Worm (Caenorhabditis elegans) whole organism, late embryonic: ENCODE results near the gene nsy-7.

Experiments
- K02D7.2 ChIP-seq: sonication (generic microtip); optimal IDR thresholded peaks from 2 replicates; lab custom pipeline; 2017; ENCODE audit warnings: mild to moderate bottlenecking, missing genetic modification characterization, missing compliant biosample characterization
- K09A11.1 ChIP-seq: sonication (generic microtip); optimal IDR thresholded peaks from 2 replicates; lab custom pipeline; 2017; ENCODE audit warnings: antibody characterized with exemption, mild to moderate bottlenecking, missing genetic modification characterization, missing compliant biosample characterization; ENCODE audit not compliant: insufficient read depth
- T23F11.4 ChIP-seq: fragments of 200-800 bp; sonication (Bioruptor generic); optimal IDR thresholded peaks from 2 replicates; lab custom pipeline; 2018; ENCODE audit warnings: mild to moderate bottlenecking, missing genetic modification characterization, missing compliant biosample characterization
- ama-1 ChIP-seq: fragments of 150-350 bp; optimal IDR thresholded peaks from 2 replicates; lab custom pipeline; 2014
- ceh-18 ChIP-seq: sonication (generic microtip); optimal IDR thresholded peaks from 2 replicates; lab custom pipeline; 2016; ENCODE audit warnings: missing genetic modification characterization, missing compliant biosample characterization
- ceh-19 ChIP-seq: fragments of 200-800 bp; sonication (Bioruptor generic); optimal IDR thresholded peaks from 2 replicates; lab custom pipeline; 2018; ENCODE audit warnings: mild to moderate bottlenecking, missing genetic modification characterization, missing compliant biosample characterization
- ceh-22 ChIP-seq: sonication (generic microtip); optimal IDR thresholded peaks from 2 replicates; lab custom pipeline; 2017; ENCODE audit warnings: missing biosample characterization, missing genetic modification characterization
- ceh-24 ChIP-seq: sonication (generic microtip); optimal IDR thresholded peaks from 2 replicates; lab custom pipeline; 2016; ENCODE audit warnings: mild to moderate bottlenecking, missing genetic modification characterization, missing compliant biosample characterization
- ceh-30 ChIP-seq: fragments of 150-350 bp; optimal IDR thresholded peaks from 2 replicates; lab custom pipeline; 2014; ENCODE audit warnings: missing biosample characterization, missing genetic modification characterization
- ceh-31 ChIP-seq: sonication (generic microtip); optimal IDR thresholded peaks from 2 replicates; lab custom pipeline; 2016; ENCODE audit warnings: missing genetic modification characterization, missing compliant biosample characterization
- ceh-48 ChIP-seq: sonication (generic microtip); optimal IDR thresholded peaks from 2 replicates; lab custom pipeline; 2016; ENCODE audit warnings: missing genetic modification characterization, inconsistent platforms, missing compliant biosample characterization
- ceh-9 ChIP-seq: sonication (generic microtip); optimal IDR thresholded peaks from 2 replicates; lab custom pipeline; 2016; ENCODE audit warnings: mild to moderate bottlenecking, missing genetic modification characterization, inconsistent platforms, missing compliant biosample characterization
- che-1 ChIP-seq: sonication (generic microtip); optimal IDR thresholded peaks from 2 replicates; lab custom pipeline; 2016; ENCODE audit warnings: mild to moderate bottlenecking, missing genetic modification characterization, missing compliant biosample characterization
- elt-4 ChIP-seq: sonication (generic microtip); optimal IDR thresholded peaks from 2 replicates; lab custom pipeline; 2016; ENCODE audit warnings: missing genetic modification characterization, missing compliant biosample characterization
- ets-4 ChIP-seq: sonication (generic microtip); optimal IDR thresholded peaks from 2 replicates; lab custom pipeline; 2016; ENCODE audit warnings: missing genetic modification characterization, missing compliant biosample characterization
- eyg-1 ChIP-seq: sonication (generic microtip); optimal IDR thresholded peaks from 2 replicates; lab custom pipeline; 2016; ENCODE audit warnings: missing genotype, missing genetic modification characterization, missing compliant biosample characterization
- fax-1 ChIP-seq: sonication (generic microtip); optimal IDR thresholded peaks from 2 replicates; lab custom pipeline; 2016; ENCODE audit warnings: missing genotype, missing genetic modification characterization, missing compliant biosample characterization
- fkh-6 ChIP-seq: sonication (generic microtip); optimal IDR thresholded peaks from 2 replicates; lab custom pipeline; 2016; ENCODE audit warnings: missing genetic modification characterization, missing compliant biosample characterization
- gmeb-2 ChIP-seq: sonication (generic microtip); optimal IDR thresholded peaks from 2 replicates; lab custom pipeline; 2016; ENCODE audit warnings: missing genetic modification characterization, inconsistent platforms, missing compliant biosample characterization
- hlh-8 ChIP-seq: sonication (generic microtip); optimal IDR thresholded peaks from 2 replicates; lab custom pipeline; 2016; ENCODE audit warnings: missing genotype, missing genetic modification characterization, missing compliant biosample characterization
- madf-2 ChIP-seq: sonication (generic microtip); optimal IDR thresholded peaks from 2 replicates; lab custom pipeline; 2017; ENCODE audit warnings: missing genetic modification characterization, missing compliant biosample characterization
- nfya-1 ChIP-seq: sonication (generic microtip); optimal IDR thresholded peaks from 2 replicates; lab custom pipeline; 2017; ENCODE audit warnings: missing genetic modification characterization, mild to moderate bottlenecking, missing compliant biosample characterization, antibody characterized with exemption, moderate library complexity
- nhr-11 ChIP-seq: fragments of 150-350 bp; optimal IDR thresholded peaks from 2 replicates; lab custom pipeline; 2014; ENCODE audit warnings: missing biosample characterization, missing genetic modification characterization
- pag-3 ChIP-seq: sonication (generic microtip); optimal IDR thresholded peaks from 2 replicates; lab custom pipeline; 2016; ENCODE audit warnings: missing compliant biosample characterization, missing genetic modification characterization, borderline replicate concordance
- pat-9 ChIP-seq: fragments of 200-800 bp; sonication (Bioruptor generic); optimal IDR thresholded peaks from 2 replicates; lab custom pipeline; 2018; ENCODE audit warnings: mild to moderate bottlenecking, missing genetic modification characterization, moderate library complexity, missing compliant biosample characterization
- pax-1 ChIP-seq: fragments of 150-350 bp; optimal IDR thresholded peaks from 2 replicates; lab custom pipeline; 2014; ENCODE audit warnings: missing biosample characterization, missing genetic modification characterization
- pros-1 ChIP-seq: fragments of 150-350 bp; optimal IDR thresholded peaks from 2 replicates; lab custom pipeline; 2014; ENCODE audit warnings: missing biosample characterization, missing genetic modification reagents, missing genetic modification characterization
- ref-2 ChIP-seq: sonication (generic microtip); optimal IDR thresholded peaks from 2 replicates; lab custom pipeline; 2016; ENCODE audit warnings: missing genetic modification characterization, missing compliant biosample characterization
- sox-2 ChIP-seq: fragments of 200-800 bp; sonication (Bioruptor generic); IDR thresholded peaks from 2 replicates; pipeline ENCODE4 v1.3.6; 2022; ENCODE audit warnings: missing genetic modification reagents, missing genetic modification characterization, missing compliant biosample characterization
- sox-4 ChIP-seq: sonication (generic microtip); optimal IDR thresholded peaks from 2 replicates; lab custom pipeline; 2017; ENCODE audit warnings: mild to moderate bottlenecking, missing genetic modification characterization, inconsistent platforms, missing compliant biosample characterization
- tbx-2 ChIP-seq: sonication (generic microtip); optimal IDR thresholded peaks from 2 replicates; lab custom pipeline; 2016; ENCODE audit warnings: missing genetic modification characterization, missing compliant biosample characterization
- unc-3 ChIP-seq, 2 experiments: fragments of 200-800 bp in 1 of 2; sonication (Bioruptor generic) in 1 of 2; sonication (generic microtip) in 1 of 2; conservative IDR thresholded peaks in 1 of 2; optimal IDR thresholded peaks in 1 of 2; 2 replicates each; pipeline versions ENCODE4 v1.3.6 to Lab custom; 2016 to 2022; ENCODE audit warnings: missing compliant biosample characterization in 2 of 2, missing genetic modification characterization in 2 of 2, missing genetic modification reagents in 1 of 2
- unc-42 ChIP-seq: sonication (generic microtip); optimal IDR thresholded peaks from 2 replicates; lab custom pipeline; 2016; ENCODE audit warnings: missing genotype, missing genetic modification characterization, missing compliant biosample characterization
- unc-55 ChIP-seq: sonication (generic microtip); optimal IDR thresholded peaks from 2 replicates; lab custom pipeline; 2017; ENCODE audit warnings: missing biosample characterization, missing genetic modification reagents, missing genetic modification characterization
- unc-86 ChIP-seq: sonication (generic microtip); optimal IDR thresholded peaks from 2 replicates; lab custom pipeline; 2016; ENCODE audit warnings: missing genetic modification characterization, missing compliant biosample characterization

nsy-7 gene

ce11 chrIV:8096375-8096774 is 9.9 kb upstream of the nsy-7 start:
- TF ChIP-seq T23F11.4 (GFP tag; lab: Kevin White, UChicago) (no peak), ceh-9 (tag; lab: Kevin White, UChicago) (no peak), unc-42 (tag; lab: Kevin White, UChicago) (peak; percentile 7), pros-1 (no peak), ceh-48 (tag; lab: Kevin White, UChicago) (no peak)

- TF ChIP-seq ama-1 (lab: Kevin White, UChicago) = no peak
- TF ChIP-seq pat-9 = no peak
- no peak for TF ChIP-seq che-1 (tag; lab: Kevin White, UChicago)
- no peak for TF ChIP-seq nfya-1 (tag; lab: Kevin White, UChicago)
- TF ChIP-seq sox-2 (GFP tag; lab: Robert Waterston, UW) = no peak
- no peak for TF ChIP-seq T23F11.4 (GFP tag; lab: Kevin White, UChicago)
- TF ChIP-seq ceh-18 = no peak
- no peak for TF ChIP-seq K09A11.1 (tag; lab: Kevin White, UChicago)
- TF ChIP-seq sox-4 (tag; lab: Kevin White, UChicago) = no peak
- TF ChIP-seq K02D7.2 (tag; lab: Kevin White, UChicago) = no peak
- TF ChIP-seq gmeb-2 = no peak
- TF ChIP-seq fkh-6 (tag; lab: Kevin White, UChicago) = no peak
- TF ChIP-seq hlh-8 = no peak
- no peak for TF ChIP-seq unc-86 (tag; lab: Kevin White, UChicago)
- no peak for TF ChIP-seq ref-2
These were observed 5.1 kb upstream of the nsy-7 start for ce11 chrIV:8091539-8091938.

ce11 chrIV:8080782-8081181 is 5.7 kb downstream of the nsy-7 start:
- no peak for TF ChIP-seq ceh-31 (tag; lab: Kevin White, UChicago)
- peak; percentile 62 for TF ChIP-seq unc-42 (tag; lab: Kevin White, UChicago)

- TF ChIP-seq elt-4 = peak; percentile 13
- TF ChIP-seq ref-2 = no peak
- TF ChIP-seq sox-4 (tag; lab: Kevin White, UChicago) = no peak
- TF ChIP-seq, all 69 proteins: peak for 1
These were observed 6.3 kb downstream of the nsy-7 start for ce11 chrIV:8080166-8080565.

ce11 chrIV:8076511-8076910 is 9.9 kb downstream of the nsy-7 start:
- TF ChIP-seq unc-55 (GFP tag; lab: Kevin White, UChicago) = no peak
- TF ChIP-seq nhr-11 (tag; lab: Kevin White, UChicago) = no peak
- no peak for TF ChIP-seq fax-1 (tag; lab: Kevin White, UChicago)
- TF ChIP-seq pag-3 (tag; lab: Kevin White, UChicago) = no peak
- TF ChIP-seq eyg-1 (tag; lab: Kevin White, UChicago) = no peak
- no peak for TF ChIP-seq tbx-2 (tag; lab: Kevin White, UChicago)
- TF ChIP-seq ceh-9 (tag; lab: Kevin White, UChicago) = no peak
- TF ChIP-seq unc-3 (GFP tag; conservative IDR thresholded peaks at IDR 0.05; lab: Robert Waterston, UW) = no peak
- TF ChIP-seq unc-3 (tag; optimal IDR thresholded peaks at IDR 0.05; lab: Kevin White, UChicago) = no peak
- no peak for TF ChIP-seq madf-2 (tag; lab: Kevin White, UChicago)
- TF ChIP-seq ceh-22 (tag; lab: Kevin White, UChicago) = no peak
- TF ChIP-seq ceh-30 = no peak
- TF ChIP-seq, all 69 proteins: peak for 0

ce11 chrIV:8075516-8075915 is 10.9 kb downstream of the nsy-7 start:
- TF ChIP-seq pax-1 (tag; lab: Kevin White, UChicago) (no peak), ceh-19 (GFP tag; lab: Kevin White, UChicago) (no peak), nhr-11 (tag; lab: Kevin White, UChicago) (no peak), ceh-24 (tag; lab: Kevin White, UChicago) (no peak), elt-4 (no peak), ets-4 (tag; lab: Kevin White, UChicago) (no peak)
- TF ChIP-seq, all 69 proteins: peak for 0
